Fruit fly (Drosophila melanogaster) whole organism: ENCODE results near the gene Fum1.

Source experiments
- CG8478 ChIP-seq: fragments of >200 bp; optimal IDR thresholded peaks from 2 replicates; lab custom pipeline; 2018; ENCODE audit warnings: inconsistent platforms
- Dll ChIP-seq: fragments of >200 bp; optimal IDR thresholded peaks from 2 replicates; lab custom pipeline; 2017
- EcR ChIP-seq, 2 experiments: fragments of >200 bp; optimal IDR thresholded peaks; 2 replicates each; lab custom pipeline; 2017; ENCODE audit warnings: missing biosample characterization in 2 of 2, missing genetic modification characterization in 2 of 2, missing genetic modification reagents in 2 of 2
- pan ChIP-seq: fragments of >200 bp; optimal IDR thresholded peaks from 2 replicates; lab custom pipeline; 2017
- psq ChIP-seq: fragments of >200 bp; optimal IDR thresholded peaks from 2 replicates; lab custom pipeline; 2017
- usp ChIP-seq: fragments of >200 bp; optimal IDR thresholded peaks from 2 replicates; lab custom pipeline; 2017; ENCODE audit warnings: missing biosample characterization, missing genetic modification characterization, mixed read lengths

- no peak for TF ChIP-seq EcR (GFP tag; optimal IDR thresholded peaks at IDR 0.05; lab: Kevin White, UChicago)
- no peak for TF ChIP-seq Dll (lab: Kevin White, UChicago)
- TF ChIP-seq usp (GFP tag; lab: Kevin White, UChicago): no peak
- no peak for TF ChIP-seq psq
- no peak for TF ChIP-seq CG8478
- TF ChIP-seq pan (lab: Kevin White, UChicago): no peak
Observed at dm6 chrX:6677826-6678489, at the start of gene Fum1.
